Worm (Caenorhabditis elegans) whole organism, L3 larva: ENCODE data around the gene F38H4.6.
A peak's percentile ranks its signal among the peaks of the same experiment; 100 is the strongest.

ENCODE experiments used
- R02D3.7 ChIP-seq: fragments of 150-350 bp; optimal IDR thresholded peaks from 2 replicates; lab custom pipeline; 2014; ENCODE audit warnings: missing biosample characterization, missing genetic modification characterization
- ZK546.5 ChIP-seq: sonication (generic microtip); optimal IDR thresholded peaks from 2 replicates; lab custom pipeline; 2017; ENCODE audit warnings: missing biosample characterization, missing genetic modification characterization
- aly-2 ChIP-seq: fragments of 150-350 bp; optimal IDR thresholded peaks from 2 replicates; lab custom pipeline; 2014; ENCODE audit warnings: missing biosample characterization, missing genetic modification characterization
- ama-1 ChIP-seq: fragments of 150-350 bp; optimal IDR thresholded peaks from 2 replicates; lab custom pipeline; 2018
- ceh-16 ChIP-seq: sonication (generic microtip); optimal IDR thresholded peaks from 2 replicates; lab custom pipeline; 2017; ENCODE audit warnings: missing biosample characterization, missing genetic modification characterization
- ceh-28 ChIP-seq: fragments of 150-350 bp; optimal IDR thresholded peaks from 2 replicates; lab custom pipeline; 2014; ENCODE audit warnings: missing biosample characterization, missing genetic modification reagents, missing genetic modification characterization
- ceh-82 ChIP-seq: fragments of 150-350 bp; optimal IDR thresholded peaks from 2 replicates; lab custom pipeline; 2014; ENCODE audit warnings: missing biosample characterization, missing genetic modification characterization
- ceh-9 ChIP-seq: sonication (generic microtip); optimal IDR thresholded peaks from 2 replicates; lab custom pipeline; 2018; ENCODE audit warnings: missing biosample characterization, missing genetic modification characterization
- daf-12 ChIP-seq: fragments of 150-350 bp; optimal IDR thresholded peaks from 2 replicates; lab custom pipeline; 2014; ENCODE audit warnings: missing biosample characterization, missing genetic modification reagents, missing genetic modification characterization
- egl-27 ChIP-seq: sonication (generic microtip); optimal IDR thresholded peaks from 4 replicates; lab custom pipeline; 2017; ENCODE audit warnings: missing biosample characterization, missing genetic modification reagents, missing genetic modification characterization
- egl-5 ChIP-seq: fragments of 150-350 bp; optimal IDR thresholded peaks from 2 replicates; lab custom pipeline; 2017; ENCODE audit warnings: missing biosample characterization, missing genetic modification reagents, missing genetic modification characterization, inconsistent platforms
- elt-1 ChIP-seq: fragments of 150-350 bp; optimal IDR thresholded peaks from 2 replicates; lab custom pipeline; 2014; ENCODE audit warnings: missing biosample characterization, missing genetic modification characterization
- elt-2 ChIP-seq: sonication (generic microtip); optimal IDR thresholded peaks from 2 replicates; lab custom pipeline; 2016; ENCODE audit warnings: missing genetic modification reagents, mild to moderate bottlenecking, missing genetic modification characterization, missing compliant biosample characterization
- elt-3 ChIP-seq, 3 experiments: fragments of 150-350 bp in 1 of 3; sonication (generic microtip) in 2 of 3; optimal IDR thresholded peaks; 2 replicates in 2 of 3; 4 replicates in 1 of 3; lab custom pipeline; 2014 to 2017; ENCODE audit warnings: missing biosample characterization in 3 of 3, missing genetic modification characterization in 3 of 3
- eor-1 ChIP-seq, 2 experiments: fragments of 150-350 bp; optimal IDR thresholded peaks; 2 replicates each; lab custom pipeline; 2014 to 2018; ENCODE audit warnings: missing biosample characterization in 2 of 2, missing genetic modification characterization in 2 of 2
- fkh-10 ChIP-seq: sonication (generic microtip); optimal IDR thresholded peaks from 2 replicates; lab custom pipeline; 2017; ENCODE audit warnings: missing biosample characterization, missing genetic modification reagents, missing genetic modification characterization
- fkh-2 ChIP-seq: fragments of 150-350 bp; optimal IDR thresholded peaks from 2 replicates; lab custom pipeline; 2014; ENCODE audit warnings: missing biosample characterization, missing genetic modification reagents, missing genetic modification characterization
- fos-1 ChIP-seq: fragments of 150-350 bp; optimal IDR thresholded peaks from 2 replicates; lab custom pipeline; 2014; ENCODE audit warnings: missing biosample characterization, missing genetic modification characterization
- hmg-11 ChIP-seq: sonication (generic microtip); optimal IDR thresholded peaks from 2 replicates; lab custom pipeline; 2016; ENCODE audit warnings: missing genetic modification characterization, missing compliant biosample characterization
- jun-1 ChIP-seq: fragments of 150-350 bp; optimal IDR thresholded peaks from 2 replicates; lab custom pipeline; 2014; ENCODE audit warnings: missing biosample characterization, missing genetic modification reagents, missing genetic modification characterization
- lin-15B ChIP-seq: fragments of 150-350 bp; optimal IDR thresholded peaks from 2 replicates; lab custom pipeline; 2014; ENCODE audit warnings: missing biosample characterization, missing genetic modification characterization
- lin-39 ChIP-seq: fragments of 150-350 bp; optimal IDR thresholded peaks from 2 replicates; lab custom pipeline; 2018; ENCODE audit warnings: missing biosample characterization, missing genetic modification reagents, missing genetic modification characterization
- lsy-12 ChIP-seq: sonication (generic microtip); optimal IDR thresholded peaks from 2 replicates; lab custom pipeline; 2016; ENCODE audit warnings: mild to moderate bottlenecking, missing genetic modification characterization, missing compliant biosample characterization
- mdl-1 ChIP-seq: fragments of 150-350 bp; optimal IDR thresholded peaks from 2 replicates; lab custom pipeline; 2014; ENCODE audit warnings: missing biosample characterization, missing genetic modification characterization
- mml-1 ChIP-seq: fragments of 150-350 bp; sonication (generic microtip); optimal IDR thresholded peaks from 3 replicates; lab custom pipeline; 2014; ENCODE audit warnings: missing biosample characterization, missing genetic modification characterization
- nfya-1 ChIP-seq: sonication (generic microtip); optimal IDR thresholded peaks from 2 replicates; lab custom pipeline; 2017; ENCODE audit warnings: missing genetic modification characterization, mild to moderate bottlenecking, missing compliant biosample characterization, antibody characterized with exemption, moderate library complexity; ENCODE audit not compliant: insufficient read depth
- nhr-11 ChIP-seq: fragments of 150-350 bp; optimal IDR thresholded peaks from 2 replicates; lab custom pipeline; 2014; ENCODE audit warnings: missing biosample characterization, missing genetic modification characterization
- nhr-12 ChIP-seq: fragments of 150-350 bp; optimal IDR thresholded peaks from 2 replicates; lab custom pipeline; 2014; ENCODE audit warnings: missing biosample characterization, missing genetic modification characterization
- nhr-23 ChIP-seq: fragments of 150-350 bp; optimal IDR thresholded peaks from 2 replicates; lab custom pipeline; 2014; ENCODE audit warnings: missing biosample characterization, missing genetic modification reagents, missing genetic modification characterization
- nhr-237 ChIP-seq: fragments of 150-350 bp; optimal IDR thresholded peaks from 2 replicates; lab custom pipeline; 2014; ENCODE audit warnings: missing biosample characterization, missing genetic modification characterization
- nhr-25 ChIP-seq: sonication (generic microtip); optimal IDR thresholded peaks from 2 replicates; lab custom pipeline; 2017; ENCODE audit warnings: missing biosample characterization, missing genetic modification characterization
- nhr-28 ChIP-seq: fragments of 150-350 bp; optimal IDR thresholded peaks from 2 replicates; lab custom pipeline; 2014; ENCODE audit warnings: missing biosample characterization, missing genetic modification characterization
- nhr-43 ChIP-seq: sonication (generic microtip); optimal IDR thresholded peaks from 2 replicates; lab custom pipeline; 2016; ENCODE audit warnings: mild to moderate bottlenecking, missing genetic modification characterization, missing compliant biosample characterization; ENCODE audit not compliant: poor library complexity, severe bottlenecking
- nhr-67 ChIP-seq: fragments of 150-350 bp; optimal IDR thresholded peaks from 2 replicates; lab custom pipeline; 2014; ENCODE audit warnings: missing biosample characterization, missing genetic modification characterization
- nhr-76 ChIP-seq: fragments of 150-350 bp; sonication (generic microtip); optimal IDR thresholded peaks from 5 replicates; lab custom pipeline; 2014; ENCODE audit warnings: missing biosample characterization, missing genetic modification characterization
- nhr-77 ChIP-seq: fragments of 150-350 bp; optimal IDR thresholded peaks from 2 replicates; lab custom pipeline; 2014; ENCODE audit warnings: missing biosample characterization, missing genetic modification characterization
- pha-4 ChIP-seq: fragments of 150-350 bp; optimal IDR thresholded peaks from 2 replicates; lab custom pipeline; 2014; ENCODE audit warnings: missing biosample characterization, missing genetic modification reagents, missing genetic modification characterization
- pqm-1 ChIP-seq: fragments of 150-350 bp; optimal IDR thresholded peaks from 2 replicates; lab custom pipeline; 2017; ENCODE audit warnings: missing biosample characterization, missing genetic modification characterization, inconsistent platforms
- sea-2 ChIP-seq: fragments of 150-350 bp; sonication (generic microtip); optimal IDR thresholded peaks from 4 replicates; lab custom pipeline; 2014; ENCODE audit warnings: missing biosample characterization, missing genetic modification reagents, missing genetic modification characterization
- skn-1 ChIP-seq: fragments of 150-350 bp; optimal IDR thresholded peaks from 2 replicates; lab custom pipeline; 2014; ENCODE audit warnings: missing biosample characterization, missing genetic modification characterization
- snpc-4 ChIP-seq: fragments of 150-350 bp; optimal IDR thresholded peaks from 2 replicates; lab custom pipeline; 2014; ENCODE audit warnings: missing biosample characterization, missing genetic modification characterization
- tbx-2 ChIP-seq: sonication (generic microtip); optimal IDR thresholded peaks from 2 replicates; lab custom pipeline; 2016; ENCODE audit warnings: mild to moderate bottlenecking, missing genetic modification characterization, missing compliant biosample characterization
- unc-39 ChIP-seq: sonication (generic microtip); optimal IDR thresholded peaks from 4 replicates; lab custom pipeline; 2017; ENCODE audit warnings: missing biosample characterization, missing genetic modification characterization
- unc-62 ChIP-seq: fragments of 150-350 bp; sonication (generic microtip); optimal IDR thresholded peaks from 4 replicates; lab custom pipeline; 2014; ENCODE audit warnings: missing biosample characterization, missing genetic modification reagents, missing genetic modification characterization
- zag-1 ChIP-seq: fragments of 150-350 bp; optimal IDR thresholded peaks from 2 replicates; lab custom pipeline; 2014; ENCODE audit warnings: missing biosample characterization, missing genetic modification characterization
- ztf-11 ChIP-seq: fragments of 150-350 bp; optimal IDR thresholded peaks from 2 replicates; lab custom pipeline; 2014; ENCODE audit warnings: missing biosample characterization, missing genetic modification characterization
- ztf-4 ChIP-seq: fragments of 150-350 bp; optimal IDR thresholded peaks from 2 replicates; lab custom pipeline; 2014; ENCODE audit warnings: missing biosample characterization, missing genetic modification characterization

F38H4.6 gene

DNA sequence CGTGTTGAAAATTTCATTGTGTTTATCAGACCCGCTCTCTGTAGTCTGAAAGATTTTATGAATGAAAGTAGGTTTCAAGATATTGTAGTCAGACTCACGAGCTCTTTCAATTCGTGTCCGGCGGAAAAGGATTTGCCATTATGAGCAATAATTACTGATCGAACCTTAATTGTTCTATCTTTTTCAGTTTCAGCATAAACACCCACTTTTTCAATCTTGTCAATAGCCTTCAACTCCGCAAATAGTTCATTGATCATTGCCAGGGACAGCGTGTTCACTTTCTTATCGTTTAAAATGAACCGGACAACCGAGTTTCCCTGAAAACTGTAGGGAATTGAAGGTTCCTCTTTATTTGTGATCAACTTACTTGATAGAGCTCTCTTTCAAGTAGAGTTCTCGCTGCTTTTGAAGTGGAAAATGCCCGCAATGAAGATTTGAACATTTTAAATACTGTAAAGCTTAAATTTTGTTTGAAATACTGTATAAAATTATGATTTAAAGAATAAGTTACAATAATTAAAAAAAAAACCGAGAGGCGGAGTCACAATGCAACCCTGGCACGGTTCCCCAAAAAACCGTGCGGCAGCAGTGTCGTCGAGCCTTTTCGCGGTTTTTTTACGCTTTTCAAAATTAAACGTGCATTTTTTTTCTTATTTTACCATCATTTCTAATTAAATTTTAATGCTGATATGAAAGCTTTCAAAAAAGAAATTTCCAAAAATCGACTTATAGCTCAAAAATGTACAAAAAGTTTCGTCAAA is 8.4 kb upstream of the F38H4.6 start, which contains the start of gene ech-2:
Gene ech-2 (minus strand): TSS at position 452 of the 761 bp plus-strand sequence.
- TF ChIP-seq ZK546.5 (tag; lab: Kevin White, UChicago), result no peak
- TF ChIP-seq lin-15B (tag; lab: Kevin White, UChicago), result peak; percentile 20
- no peak for TF ChIP-seq egl-5 (tag; lab: Kevin White, UChicago)
- no peak for TF ChIP-seq skn-1
- TF ChIP-seq ceh-16 (tag; lab: Kevin White, UChicago), result no peak
- TF ChIP-seq fkh-2 (tag; lab: Kevin White, UChicago), result no peak
- TF ChIP-seq egl-27 (tag; lab: Kevin White, UChicago), result no peak
- peak; percentile 60 for TF ChIP-seq nfya-1 (tag; lab: Kevin White, UChicago)
- peak; percentile 56 for TF ChIP-seq pha-4 (tag; lab: Kevin White, UChicago)

DNA sequence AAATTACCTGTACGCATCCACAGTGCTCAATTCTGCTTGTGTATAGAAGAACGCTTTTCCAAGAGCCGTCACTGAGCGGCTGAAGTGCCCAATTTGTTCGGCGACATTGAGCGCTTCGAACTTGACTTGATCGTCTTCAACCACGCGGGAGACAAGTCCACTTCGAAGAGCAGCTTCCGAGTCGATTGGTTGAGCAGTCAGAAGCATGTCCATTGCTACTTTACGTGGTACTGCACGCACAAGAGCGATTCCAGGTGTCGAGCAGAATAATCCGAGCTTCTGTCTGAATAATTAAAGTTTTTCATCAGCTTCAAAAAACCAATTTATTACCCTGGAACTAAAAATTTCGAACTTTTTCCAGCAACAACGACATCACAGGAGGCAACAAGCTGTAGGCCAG is 7.8 kb upstream of the F38H4.6 start:
- TF ChIP-seq jun-1 (tag; lab: Kevin White, UChicago) (no peak), nhr-77 (no peak), ztf-11 (tag; lab: Kevin White, UChicago) (no peak), aly-2 (tag; lab: Kevin White, UChicago) (no peak), nhr-25 (no peak), nhr-76 (tag; lab: Kevin White, UChicago) (no peak), elt-3 (tag; optimal IDR thresholded peaks at IDR 0.05; lab: Kevin White, UChicago) (no peak)

DNA sequence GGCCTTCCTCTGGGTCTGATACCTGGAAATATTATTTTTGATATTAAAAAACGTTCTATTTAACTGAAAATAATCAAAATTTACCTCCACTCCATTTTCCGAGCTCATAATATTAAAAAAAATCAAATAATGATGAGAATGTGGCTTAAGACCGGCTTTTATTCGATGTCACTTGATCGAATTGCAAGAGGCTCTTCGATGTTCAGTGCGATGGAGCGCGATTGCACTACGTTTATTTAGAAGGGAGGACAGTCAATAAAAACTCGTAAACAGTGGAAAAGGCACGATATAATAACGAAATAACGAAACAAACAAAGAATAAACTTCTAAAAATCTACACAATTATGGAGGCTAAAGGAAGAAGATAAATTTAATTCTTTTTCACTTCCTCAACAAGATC is 7.1 kb upstream of the F38H4.6 start, which contains the start of gene tag-30:
Gene tag-30 (minus strand): TSS at position 383 of the 400 bp plus-strand sequence.
- TF ChIP-seq nhr-76 (tag; lab: Kevin White, UChicago), result no peak
- no peak for TF ChIP-seq nhr-77
- no peak for TF ChIP-seq elt-1 (tag; lab: Kevin White, UChicago)
- TF ChIP-seq nfya-1 (tag; lab: Kevin White, UChicago), result no peak
- no peak for TF ChIP-seq eor-1 (tag; optimal IDR thresholded peaks at IDR 0.05; lab: Kevin White, UChicago)
- no peak for TF ChIP-seq nhr-11 (tag; lab: Kevin White, UChicago)
- TF ChIP-seq R02D3.7 (tag; lab: Kevin White, UChicago), result no peak
- TF ChIP-seq egl-27 (tag; lab: Kevin White, UChicago), result no peak
- TF ChIP-seq ceh-28 (tag; lab: Kevin White, UChicago), result no peak
- TF ChIP-seq fkh-10 (GFP tag; lab: Kevin White, UChicago), result no peak
- no peak for TF ChIP-seq zag-1 (tag; lab: Kevin White, UChicago)
- no peak for TF ChIP-seq fkh-2 (tag; lab: Kevin White, UChicago)
- TF ChIP-seq ztf-11 (tag; lab: Kevin White, UChicago), result no peak
- TF ChIP-seq pha-4 (tag; lab: Kevin White, UChicago), result peak; percentile 96
- no peak for TF ChIP-seq pqm-1
- TF ChIP-seq ceh-9 (tag; lab: Kevin White, UChicago), result no peak
- no peak for TF ChIP-seq nhr-12 (tag; lab: Kevin White, UChicago)
- TF ChIP-seq hmg-11 (tag; lab: Kevin White, UChicago), result no peak
- TF ChIP-seq skn-1, result no peak
- TF ChIP-seq ztf-4 (tag; lab: Kevin White, UChicago), result no peak
- TF ChIP-seq nhr-43 (tag; lab: Kevin White, UChicago), result peak; percentile 10
- no peak for TF ChIP-seq nhr-67 (tag; lab: Kevin White, UChicago)
- TF ChIP-seq daf-12 (tag; lab: Kevin White, UChicago), result no peak
- no peak for TF ChIP-seq lsy-12
- TF ChIP-seq ZK546.5 (tag; lab: Kevin White, UChicago), result no peak
- TF ChIP-seq nhr-237 (tag; lab: Kevin White, UChicago), result no peak
- TF ChIP-seq unc-39 (tag; lab: Kevin White, UChicago), result no peak
- no peak for TF ChIP-seq jun-1 (tag; lab: Kevin White, UChicago)
- peak; percentile 76 for TF ChIP-seq snpc-4
- peak; percentile 24 for TF ChIP-seq nhr-25
- no peak for TF ChIP-seq mml-1 (tag; lab: Kevin White, UChicago)
- no peak for TF ChIP-seq tbx-2
- TF ChIP-seq lin-15B (tag; lab: Kevin White, UChicago), result peak; percentile 72
- TF ChIP-seq ceh-82, result no peak
- no peak for TF ChIP-seq mdl-1 (tag; lab: Kevin White, UChicago)
- no peak for TF ChIP-seq sea-2 (GFP tag; lab: Kevin White, UChicago)
- no peak for TF ChIP-seq ama-1 (lab: Kevin White, UChicago)
- TF ChIP-seq ceh-16 (tag; lab: Kevin White, UChicago), result no peak
- peak; percentile 86 for TF ChIP-seq egl-5 (tag; lab: Kevin White, UChicago)
- peak; percentile 13 for TF ChIP-seq nhr-23 (tag; lab: Kevin White, UChicago)
- TF ChIP-seq elt-3 (tag; optimal IDR thresholded peaks at IDR 0.05; lab: Kevin White, UChicago), result no peak
- peak; percentile 12 for TF ChIP-seq lin-39 (tag; lab: Kevin White, UChicago)
- no peak for TF ChIP-seq unc-62 (GFP tag; lab: Kevin White, UChicago)
- TF ChIP-seq nhr-28 (tag; lab: Kevin White, UChicago), result no peak
- TF ChIP-seq aly-2 (tag; lab: Kevin White, UChicago), result no peak
- TF ChIP-seq elt-2 (tag; lab: Kevin White, UChicago), result peak; percentile 43
- TF ChIP-seq fos-1, result no peak
